Worm (Caenorhabditis elegans) whole organism, L2 larva: ENCODE measurements around the gene K02E7.11.
A peak's percentile ranks its signal among the peaks of the same experiment; 100 is the strongest.

ENCODE experiments used
- F13H6.1 ChIP-seq: sonication (generic microtip); optimal IDR thresholded peaks from 2 replicates; lab custom pipeline; 2016; ENCODE audit warnings: missing genetic modification characterization, missing compliant biosample characterization
- R02D3.7 ChIP-seq: fragments of 150-350 bp; optimal IDR thresholded peaks from 2 replicates; lab custom pipeline; 2014; ENCODE audit warnings: missing biosample characterization, missing genetic modification characterization
- aly-2 ChIP-seq: fragments of 150-350 bp; optimal IDR thresholded peaks from 2 replicates; lab custom pipeline; 2014; ENCODE audit warnings: missing biosample characterization, missing genetic modification characterization
- ama-1 ChIP-seq: fragments of 150-350 bp; optimal IDR thresholded peaks from 2 replicates; lab custom pipeline; 2018; ENCODE audit warnings: inconsistent platforms
- blmp-1 ChIP-seq: sonication (generic microtip); optimal IDR thresholded peaks from 2 replicates; lab custom pipeline; 2017; ENCODE audit warnings: missing genetic modification characterization, mild to moderate bottlenecking, missing compliant biosample characterization, antibody characterized with exemption, moderate library complexity; ENCODE audit not compliant: insufficient read depth
- ceh-16 ChIP-seq: fragments of 150-350 bp; optimal IDR thresholded peaks from 2 replicates; lab custom pipeline; 2014; ENCODE audit warnings: missing biosample characterization, missing genetic modification characterization
- ceh-82 ChIP-seq: fragments of 150-350 bp; optimal IDR thresholded peaks from 2 replicates; lab custom pipeline; 2014; ENCODE audit warnings: missing biosample characterization, missing genetic modification characterization
- crh-2 ChIP-seq: sonication (generic microtip); optimal IDR thresholded peaks from 2 replicates; lab custom pipeline; 2017; ENCODE audit warnings: missing biosample characterization, missing genetic modification characterization
- egl-27 ChIP-seq: sonication (generic microtip); optimal IDR thresholded peaks from 3 replicates; lab custom pipeline; 2017; ENCODE audit warnings: missing biosample characterization, missing genetic modification reagents, missing genetic modification characterization
- fos-1 ChIP-seq: fragments of 150-350 bp; optimal IDR thresholded peaks from 2 replicates; lab custom pipeline; 2014; ENCODE audit warnings: missing biosample characterization, missing genetic modification characterization
- lin-13 ChIP-seq: fragments of 150-350 bp; optimal IDR thresholded peaks from 2 replicates; lab custom pipeline; 2014; ENCODE audit warnings: missing biosample characterization, missing genetic modification reagents, missing genetic modification characterization
- lin-39 ChIP-seq: fragments of 150-350 bp; optimal IDR thresholded peaks from 2 replicates; lab custom pipeline; 2014; ENCODE audit warnings: missing biosample characterization, missing genetic modification reagents, missing genetic modification characterization
- mab-5 ChIP-seq: fragments of 150-350 bp; optimal IDR thresholded peaks from 2 replicates; lab custom pipeline; 2014; ENCODE audit warnings: missing biosample characterization, missing genetic modification characterization
- mbf-1 ChIP-seq: sonication (generic microtip); optimal IDR thresholded peaks from 2 replicates; lab custom pipeline; 2017; ENCODE audit warnings: missing biosample characterization, missing genetic modification characterization
- mdl-1 ChIP-seq, 2 experiments: fragments of 150-350 bp in 1 of 2; sonication (generic microtip) in 1 of 2; optimal IDR thresholded peaks; 2 replicates each; lab custom pipeline; 2017; ENCODE audit warnings: missing biosample characterization in 2 of 2, missing genetic modification characterization in 2 of 2
- nhr-11 ChIP-seq: fragments of 150-350 bp; optimal IDR thresholded peaks from 2 replicates; lab custom pipeline; 2014; ENCODE audit warnings: missing biosample characterization, missing genetic modification characterization
- nhr-12 ChIP-seq: fragments of 150-350 bp; optimal IDR thresholded peaks from 2 replicates; lab custom pipeline; 2014; ENCODE audit warnings: missing biosample characterization, missing genetic modification characterization
- nhr-129 ChIP-seq: fragments of 150-350 bp; optimal IDR thresholded peaks from 2 replicates; lab custom pipeline; 2014; ENCODE audit warnings: missing biosample characterization, missing genetic modification characterization
- nhr-21 ChIP-seq: fragments of 150-350 bp; optimal IDR thresholded peaks from 2 replicates; lab custom pipeline; 2014; ENCODE audit warnings: missing biosample characterization, missing genetic modification characterization
- nhr-23 ChIP-seq: fragments of 150-350 bp; optimal IDR thresholded peaks from 2 replicates; lab custom pipeline; 2014; ENCODE audit warnings: missing biosample characterization, missing genetic modification reagents, missing genetic modification characterization
- nhr-237 ChIP-seq: fragments of 150-350 bp; optimal IDR thresholded peaks from 2 replicates; lab custom pipeline; 2014; ENCODE audit warnings: missing biosample characterization, missing genetic modification characterization
- nhr-25 ChIP-seq: fragments of 150-350 bp; sonication (generic microtip); optimal IDR thresholded peaks from 3 replicates; lab custom pipeline; 2014; ENCODE audit warnings: missing biosample characterization, missing genetic modification characterization
- nhr-6 ChIP-seq: fragments of 150-350 bp; optimal IDR thresholded peaks from 2 replicates; lab custom pipeline; 2014; ENCODE audit warnings: missing biosample characterization, missing genetic modification characterization
- nhr-77 ChIP-seq: fragments of 150-350 bp; optimal IDR thresholded peaks from 2 replicates; lab custom pipeline; 2014; ENCODE audit warnings: missing biosample characterization, missing genetic modification characterization
- peb-1 ChIP-seq: fragments of 150-350 bp; optimal IDR thresholded peaks from 2 replicates; lab custom pipeline; 2014; ENCODE audit warnings: missing biosample characterization, missing genetic modification characterization
- sem-4 ChIP-seq: fragments of 150-350 bp; optimal IDR thresholded peaks from 2 replicates; lab custom pipeline; 2014; ENCODE audit warnings: missing biosample characterization, missing genetic modification reagents, missing genetic modification characterization
- sma-3 ChIP-seq: sonication (generic microtip); optimal IDR thresholded peaks from 2 replicates; lab custom pipeline; 2016; ENCODE audit warnings: missing genetic modification reagents, missing genetic modification characterization, missing compliant biosample characterization
- sma-9 ChIP-seq, 2 experiments: fragments of 150-350 bp in 1 of 2; sonication (generic microtip) in 1 of 2; optimal IDR thresholded peaks; 2 replicates each; lab custom pipeline; 2014 to 2016; ENCODE audit warnings: missing genetic modification characterization in 2 of 2, mild to moderate bottlenecking in 1 of 2, missing biosample characterization in 1 of 2, missing compliant biosample characterization in 1 of 2, missing genetic modification reagents in 1 of 2, moderate library complexity in 1 of 2
- snpc-4 ChIP-seq: fragments of 150-350 bp; optimal IDR thresholded peaks from 2 replicates; lab custom pipeline; 2014; ENCODE audit warnings: missing biosample characterization, missing genetic modification characterization
- unc-39 ChIP-seq: fragments of 150-350 bp; optimal IDR thresholded peaks from 2 replicates; lab custom pipeline; 2014; ENCODE audit warnings: missing biosample characterization, missing genetic modification characterization
- unc-55 ChIP-seq: fragments of 150-350 bp; sonication (generic microtip); optimal IDR thresholded peaks from 3 replicates; lab custom pipeline; 2014; ENCODE audit warnings: missing biosample characterization, missing genetic modification reagents, missing genetic modification characterization
- unc-62 ChIP-seq: fragments of 150-350 bp; optimal IDR thresholded peaks from 2 replicates; lab custom pipeline; 2014; ENCODE audit warnings: missing biosample characterization, missing genetic modification reagents, missing genetic modification characterization
- zag-1 ChIP-seq: fragments of 150-350 bp; optimal IDR thresholded peaks from 2 replicates; lab custom pipeline; 2014; ENCODE audit warnings: missing biosample characterization, missing genetic modification characterization
- ztf-1 ChIP-seq: fragments of 200-800 bp; sonication (Bioruptor generic); conservative IDR thresholded peaks from 2 replicates; pipeline ENCODE4 v1.3.6; 2022; ENCODE audit warnings: missing genetic modification characterization, missing compliant biosample characterization
- ztf-11 ChIP-seq: sonication (generic microtip); optimal IDR thresholded peaks from 2 replicates; lab custom pipeline; 2017; ENCODE audit warnings: missing biosample characterization, missing genetic modification characterization
- ztf-4 ChIP-seq: fragments of 150-350 bp; optimal IDR thresholded peaks from 2 replicates; lab custom pipeline; 2014; ENCODE audit warnings: missing biosample characterization, missing genetic modification characterization

K02E7.11 gene

DNA sequence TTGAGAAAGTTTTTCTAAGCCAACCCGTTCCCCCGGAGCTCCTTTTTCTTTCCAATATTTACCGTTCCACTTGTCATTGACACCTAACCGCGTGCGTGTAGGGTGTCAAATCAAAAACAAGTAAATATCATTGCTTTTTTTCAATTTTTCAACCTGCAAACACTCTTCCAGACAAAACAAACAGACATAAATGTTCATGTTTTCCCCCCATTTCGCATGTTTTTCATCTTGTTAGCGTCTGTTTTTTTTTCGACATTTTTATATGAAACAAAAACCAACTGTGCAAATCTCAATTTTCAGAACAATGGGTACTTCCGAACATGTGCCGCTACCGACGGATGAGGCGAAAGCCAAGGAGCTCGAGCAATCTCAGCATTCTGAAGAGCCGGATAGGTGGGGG lies 16.4 kb upstream of the K02E7.11 start, which contains the start of gene snf-3:
snf-3 (plus strand) TSS at position 301 of the 400 bp plus-strand sequence.
- TF ChIP-seq ceh-82 (no peak), crh-2 (no peak), egl-27 (tag; lab: Kevin White, UChicago) (no peak), blmp-1 (no peak), mab-5 (no peak)

ce11 chrII:1090743-1091142 lies 15.4 kb upstream of the K02E7.11 start:
- TF ChIP-seq blmp-1 = peak; percentile 0
- TF ChIP-seq nhr-77 (tag; lab: Kevin White, UChicago) = no peak
- no peak for TF ChIP-seq crh-2
- no peak for TF ChIP-seq peb-1 (tag; lab: Kevin White, UChicago)
- no peak for TF ChIP-seq mdl-1 (tag; optimal IDR thresholded peaks at IDR 0.05; lab: Kevin White, UChicago)
- TF ChIP-seq unc-39 (tag; lab: Kevin White, UChicago) = no peak
- no peak for TF ChIP-seq ztf-4
- TF ChIP-seq lin-13 = no peak
- TF ChIP-seq nhr-23 = no peak
- TF ChIP-seq unc-62 (GFP tag; lab: Kevin White, UChicago) = no peak
- TF ChIP-seq ama-1 = no peak
- no peak for TF ChIP-seq nhr-12 (tag; lab: Kevin White, UChicago)
- TF ChIP-seq nhr-21 = no peak
- TF ChIP-seq ztf-1 (GFP tag; lab: Robert Waterston, UW) = no peak
- no peak for TF ChIP-seq sem-4
- no peak for TF ChIP-seq R02D3.7 (tag; lab: Kevin White, UChicago)
- no peak for TF ChIP-seq lin-39 (tag; lab: Kevin White, UChicago)
- TF ChIP-seq nhr-6 (tag; lab: Kevin White, UChicago) = no peak
- TF ChIP-seq zag-1 = no peak
- TF ChIP-seq nhr-11 = no peak
- TF ChIP-seq nhr-129 (tag; lab: Kevin White, UChicago) = peak; percentile 10
- TF ChIP-seq mbf-1 (tag; lab: Kevin White, UChicago) = no peak
- peak; percentile 33 for TF ChIP-seq snpc-4 (tag; lab: Kevin White, UChicago)
- TF ChIP-seq ceh-16 (tag; lab: Kevin White, UChicago) = no peak
- TF ChIP-seq unc-55 (GFP tag; lab: Kevin White, UChicago) = no peak
- TF ChIP-seq nhr-25 (tag; lab: Kevin White, UChicago) = peak; percentile 59
- TF ChIP-seq mab-5 = no peak
- no peak for TF ChIP-seq fos-1 (tag; lab: Kevin White, UChicago)

DNA sequence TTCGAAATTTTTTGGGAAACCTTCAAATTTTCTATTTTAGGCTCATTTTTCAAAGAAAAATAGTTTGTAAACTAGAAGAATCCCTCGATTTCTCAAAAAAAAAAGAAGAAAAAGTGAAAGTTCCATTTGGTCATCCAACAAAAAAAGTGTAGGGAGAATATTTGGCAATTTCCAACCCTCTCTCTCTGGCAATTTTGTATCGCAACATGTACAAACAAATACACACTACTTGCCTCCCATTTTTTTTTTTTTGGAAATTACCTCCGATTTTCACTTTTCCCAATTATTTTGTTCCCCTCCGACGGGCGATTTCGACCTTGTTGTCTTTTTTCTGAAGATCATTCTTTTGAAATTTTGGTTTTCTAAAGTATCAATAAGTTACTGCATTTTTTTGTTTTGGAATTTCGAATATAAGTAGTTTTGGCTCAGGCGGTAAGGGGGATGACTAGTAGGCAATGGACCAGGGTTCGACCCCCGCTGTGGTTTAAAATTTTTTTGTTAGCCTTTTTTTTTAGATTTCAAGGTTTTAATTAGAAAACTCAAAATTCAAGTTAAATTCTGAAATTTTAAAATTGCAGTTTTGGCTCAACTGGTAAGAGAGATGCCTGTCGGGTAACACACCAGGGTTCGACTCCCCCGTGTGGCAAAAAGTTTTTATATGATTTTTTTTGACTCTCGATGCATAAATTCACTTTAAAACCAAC lies 13.4 kb upstream of the K02E7.11 start:
- TF ChIP-seq F13H6.1 (tag; lab: Kevin White, UChicago) = peak; percentile 2
- no peak for TF ChIP-seq aly-2 (tag; lab: Kevin White, UChicago)
- no peak for TF ChIP-seq ztf-11
- TF ChIP-seq ztf-1 (GFP tag; lab: Robert Waterston, UW) = no peak
- TF ChIP-seq blmp-1 = peak; percentile 51
- peak; percentile 67 for TF ChIP-seq nhr-25 (tag; lab: Kevin White, UChicago)
- TF ChIP-seq sma-3 (GFP tag; lab: Kevin White, UChicago) = no peak

DNA sequence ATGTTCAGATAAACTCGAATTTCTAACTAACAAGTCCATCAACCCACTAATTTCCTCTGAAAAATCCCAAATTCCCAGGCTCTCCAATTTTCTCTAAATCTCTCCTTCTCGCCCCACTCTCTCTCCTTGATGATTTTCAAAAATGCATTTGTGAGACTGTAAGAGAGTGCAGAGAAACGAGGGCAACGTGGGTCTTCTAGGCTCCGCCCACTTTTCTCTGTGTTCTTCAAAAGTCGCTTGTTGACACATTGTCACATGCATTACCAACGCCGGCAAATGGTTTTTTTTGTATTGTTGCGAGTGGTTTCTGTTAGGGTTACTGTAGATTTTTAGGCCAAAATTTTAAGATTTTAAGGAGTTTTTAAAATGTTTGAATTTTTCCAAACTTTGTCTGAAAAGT lies 11.2 kb upstream of the K02E7.11 start:
- peak; percentile 26 for TF ChIP-seq nhr-25 (tag; lab: Kevin White, UChicago)
- no peak for TF ChIP-seq nhr-237 (tag; lab: Kevin White, UChicago)
- TF ChIP-seq sma-9 (GFP tag; optimal IDR thresholded peaks at IDR 0.05; lab: Kevin White, UChicago) = peak; percentile 3
- no peak for TF ChIP-seq sma-9 (tag; optimal IDR thresholded peaks at IDR 0.05; lab: Kevin White, UChicago)
- TF ChIP-seq mdl-1 (tag; optimal IDR thresholded peaks at IDR 0.05; lab: Kevin White, UChicago) = peak in 1 of 2 experiments; percentile 11

- TF ChIP-seq lin-13 (no peak), nhr-237 (tag; lab: Kevin White, UChicago) (no peak), ztf-11 (no peak)
- TF ChIP-seq, all 48 proteins: peak for 0
These were observed 10.2 kb upstream of the K02E7.11 start for ce11 chrII:1085546-1085945.
